Fruit fly (Drosophila melanogaster): ENCODE data around the gene CG10616.
A peak's percentile ranks its signal among the peaks of the same experiment; 100 is the strongest.

CG10616 gene

DNA sequence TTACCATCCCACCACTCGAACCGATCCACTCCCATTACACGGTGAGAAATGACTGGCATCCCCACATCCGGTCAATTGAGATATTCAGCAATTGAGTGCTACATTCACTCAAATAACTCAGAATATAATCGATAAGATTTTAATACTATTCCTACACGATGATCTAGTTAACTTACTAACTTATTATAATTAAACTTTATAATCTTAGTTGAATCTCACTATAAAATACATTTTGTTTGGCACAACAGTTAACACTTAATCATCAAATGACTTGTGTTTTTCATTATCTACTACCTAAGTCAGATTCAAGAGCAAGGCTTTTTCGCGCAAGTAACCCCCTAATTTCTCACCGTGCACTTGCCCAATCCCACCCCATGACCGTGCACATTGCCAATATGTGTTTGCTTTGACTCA lies 23.8 kb downstream of the CG10616 start (continued):
- TF ChIP-seq Sox15 (GFP tag; optimal IDR thresholded peaks at IDR 0.05) = peak; percentile 78
- peak; percentile 29 for TF ChIP-seq Gug (GFP tag; IDR thresholded peaks at IDR 0.05)
- TF ChIP-seq CG6792 (GFP tag; optimal IDR thresholded peaks at IDR 0.05) = peak; percentile 86
- peak; percentile 90 for TF ChIP-seq acj6 (GFP tag; optimal IDR thresholded peaks at IDR 0.05)
- peak; percentile 84 to 87 for TF ChIP-seq ss (GFP tag; optimal IDR thresholded peaks at IDR 0.05)
- TF ChIP-seq CG15336 (GFP tag; IDR thresholded peaks at IDR 0.05) = peak; percentile 87
- TF ChIP-seq Eip75B (GFP tag; optimal IDR thresholded peaks at IDR 0.05) = peak; percentile 88
- peak; percentile 88 for TF ChIP-seq achi (GFP tag; optimal IDR thresholded peaks at IDR 0.05)
- peak; percentile 82 for TF ChIP-seq CG10631 (GFP tag; optimal IDR thresholded peaks at IDR 0.05)
- TF ChIP-seq CG6808 (GFP tag; optimal IDR thresholded peaks at IDR 0.05) = peak; percentile 92
- TF ChIP-seq cyc (GFP tag; optimal IDR thresholded peaks at IDR 0.05) = peak; percentile 88
- peak; percentile 91 for TF ChIP-seq Hr4 (GFP tag; optimal IDR thresholded peaks at IDR 0.05)
- TF ChIP-seq CG6276 (GFP tag; optimal IDR thresholded peaks at IDR 0.05) = peak; percentile 92
- peak; percentile 87 for TF ChIP-seq OdsH (GFP tag; optimal IDR thresholded peaks at IDR 0.05)
- TF ChIP-seq Smox (GFP tag; optimal IDR thresholded peaks at IDR 0.05) = peak; percentile 92
- TF ChIP-seq CG7368 (GFP tag; optimal IDR thresholded peaks at IDR 0.05) = peak; percentile 75
- TF ChIP-seq fd85E (GFP tag; optimal IDR thresholded peaks at IDR 0.05) = peak; percentile 33

DNA sequence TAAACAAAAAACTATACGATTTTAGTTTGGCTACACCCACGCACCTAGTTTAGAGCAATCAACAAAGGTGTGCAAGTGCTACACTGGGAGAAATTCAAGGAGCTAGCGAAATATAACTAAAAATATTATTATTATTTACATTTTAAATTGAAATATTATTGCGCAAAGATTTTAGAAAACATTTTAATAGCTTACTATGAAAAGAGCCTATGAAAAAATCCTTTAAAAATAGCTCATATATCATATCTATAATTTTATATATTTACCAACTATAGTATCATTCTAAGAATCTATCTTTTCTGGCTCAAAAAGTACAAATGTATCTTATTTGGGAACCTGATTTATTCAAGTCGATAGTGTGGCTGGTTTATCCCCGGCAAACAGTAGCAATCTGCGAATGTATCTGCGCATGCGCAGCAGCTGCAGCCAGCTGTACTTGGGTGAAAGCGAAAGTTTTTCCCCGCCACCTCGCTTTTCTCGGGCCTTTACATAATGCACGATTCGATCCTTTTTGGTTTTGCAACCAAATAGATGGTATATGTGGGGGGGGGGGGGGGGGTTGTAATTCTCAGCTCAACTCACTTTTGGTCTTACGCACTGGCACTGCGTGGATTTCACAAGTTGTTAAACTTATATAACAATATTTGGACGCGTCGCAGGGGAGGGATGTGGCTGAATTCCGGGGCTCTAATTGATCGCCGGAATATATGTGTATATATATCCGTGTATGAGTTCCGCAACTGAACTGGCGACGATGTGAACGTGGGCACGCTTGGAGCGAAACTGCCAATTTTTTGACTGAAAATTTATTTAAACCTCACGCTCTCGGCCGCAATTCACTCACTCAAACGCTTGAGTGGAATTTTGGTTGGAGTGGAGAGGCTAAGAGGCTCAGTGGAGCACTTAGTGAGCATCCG lies 25.2 kb downstream of the CG10616 start, which contains the start of gene CG10657:
CG10657 (minus strand) TSS at position 789 of the 917 bp plus-strand sequence.
- no peak for TF ChIP-seq CG31627 (GFP tag; optimal IDR thresholded peaks at IDR 0.05)
- TF ChIP-seq vri (GFP tag; optimal IDR thresholded peaks at IDR 0.05) = peak; percentile 66
- TF ChIP-seq Smox (GFP tag; optimal IDR thresholded peaks at IDR 0.05) = no peak
- TF ChIP-seq CG6276 (GFP tag; optimal IDR thresholded peaks at IDR 0.05) = peak; percentile 59
- TF ChIP-seq esn (GFP tag; optimal IDR thresholded peaks at IDR 0.05) = no peak
- TF ChIP-seq Eip78C (GFP tag) = peak; percentile 43
- TF ChIP-seq eg (GFP tag; IDR thresholded peaks at IDR 0.05) = peak; percentile 69; the same call in 2 of the 3 replicates
- no peak for TF ChIP-seq fd59A (GFP tag; optimal IDR thresholded peaks at IDR 0.05)
- TF ChIP-seq salr (GFP tag; optimal IDR thresholded peaks at IDR 0.05) = peak in 1 of 2 experiments; percentile 29
- TF ChIP-seq CG8119 (GFP tag; IDR thresholded peaks at IDR 0.05) = peak; percentile 77
- peak; percentile 22 for TF ChIP-seq Hr4 (GFP tag; optimal IDR thresholded peaks at IDR 0.05)
- peak; percentile 97 for TF ChIP-seq Blimp-1 (GFP tag; optimal IDR thresholded peaks at IDR 0.05)
- TF ChIP-seq Eip75B (GFP tag; optimal IDR thresholded peaks at IDR 0.05) = no peak
- TF ChIP-seq Hr38 (GFP tag; optimal IDR thresholded peaks at IDR 0.05) = no peak
- TF ChIP-seq CG1621 (tag; optimal IDR thresholded peaks at IDR 0.05) = peak; percentile 28
- no peak for TF ChIP-seq CG6792 (GFP tag; optimal IDR thresholded peaks at IDR 0.05)
- TF ChIP-seq Met (GFP tag; optimal IDR thresholded peaks at IDR 0.05) = no peak
- no peak for TF ChIP-seq CG8319 (GFP tag; optimal IDR thresholded peaks at IDR 0.05)
- no peak for TF ChIP-seq Hr39 (GFP tag; optimal IDR thresholded peaks at IDR 0.05)
- TF ChIP-seq CG6854 (GFP tag; optimal IDR thresholded peaks at IDR 0.05) = no peak
- no peak for TF ChIP-seq ss (GFP tag; optimal IDR thresholded peaks at IDR 0.05)
- peak; percentile 4 for TF ChIP-seq CG8632 (GFP tag; optimal IDR thresholded peaks at IDR 0.05)
- no peak for TF ChIP-seq cyc (GFP tag; optimal IDR thresholded peaks at IDR 0.05)
- TF ChIP-seq dsx (GFP tag; optimal IDR thresholded peaks at IDR 0.05; ENCODE audit: poor library complexity, severe bottlenecking) = no peak
- peak; percentile 3 for TF ChIP-seq CG11762 (GFP tag; optimal IDR thresholded peaks at IDR 0.05; ENCODE audit: insufficient read depth)
- TF ChIP-seq Sox15 (GFP tag; optimal IDR thresholded peaks at IDR 0.05) = no peak
- no peak for TF ChIP-seq pdm3 (GFP tag; optimal IDR thresholded peaks at IDR 0.05)
- TF ChIP-seq CG10669 (GFP tag; optimal IDR thresholded peaks at IDR 0.05) = no peak
- TF ChIP-seq CG15336 (GFP tag; IDR thresholded peaks at IDR 0.05) = peak; percentile 58; the same call in 1 of the 2 replicates
- peak; percentile 70 for TF ChIP-seq CG32006 (GFP tag; optimal IDR thresholded peaks at IDR 0.05)
- peak; percentile 30 for TF ChIP-seq OdsH (GFP tag; optimal IDR thresholded peaks at IDR 0.05)

Measured in whole organism, prepupa.